Fruit fly (Drosophila melanogaster) whole organism, wandering third instar larva: ENCODE data around the gene ihog.

Experiments
- Abd-B ChIP-seq: fragments of >200 bp; optimal IDR thresholded peaks from 2 replicates; lab custom pipeline; 2017; ENCODE audit warnings: missing biosample characterization, missing genetic modification characterization
- CG32264 ChIP-seq: fragments of 200-800 bp; sonication (Bioruptor generic); optimal IDR thresholded peaks from 2 replicates; lab custom pipeline; 2016; ENCODE audit warnings: missing biosample characterization, missing genetic modification characterization
- CG9705 ChIP-seq: fragments of 200-800 bp; sonication (Bioruptor generic); optimal IDR thresholded peaks from 2 replicates; lab custom pipeline; 2018; ENCODE audit warnings: missing biosample characterization, mild to moderate bottlenecking, missing genetic modification characterization
- CrebA ChIP-seq: fragments of 200-800 bp; sonication (Bioruptor generic); optimal IDR thresholded peaks from 2 replicates; lab custom pipeline; 2016; ENCODE audit warnings: missing biosample characterization, mild to moderate bottlenecking, missing genetic modification characterization, borderline replicate concordance
- Dfd ChIP-seq: fragments of >200 bp; optimal IDR thresholded peaks from 2 replicates; lab custom pipeline; 2017; ENCODE audit warnings: missing biosample characterization, missing genetic modification characterization
- Dif ChIP-seq: fragments of 200-275, 200-300 bp; sonication (Bioruptor generic); optimal IDR thresholded peaks from 2 replicates; lab custom pipeline; 2018; ENCODE audit warnings: missing biosample characterization, missing genetic modification characterization; ENCODE audit not compliant: partially characterized antibody
- GATAd ChIP-seq: sonication (Bioruptor generic); optimal IDR thresholded peaks from 2 replicates; lab custom pipeline; 2016; ENCODE audit warnings: missing biosample characterization, missing genetic modification characterization
- HLH106 ChIP-seq: fragments of 200-800 bp; optimal IDR thresholded peaks from 3 replicates; lab custom pipeline; 2019; ENCODE audit warnings: missing biosample characterization, mild to moderate bottlenecking, missing genetic modification characterization, moderate library complexity
- Hnf4 ChIP-seq: fragments of 200-800 bp; sonication (Bioruptor generic); optimal IDR thresholded peaks from 2 replicates; lab custom pipeline; 2016; ENCODE audit warnings: missing biosample characterization, mild to moderate bottlenecking, missing genetic modification characterization
- Hr78 ChIP-seq: fragments of >200 bp; optimal IDR thresholded peaks from 2 replicates; lab custom pipeline; 2017; ENCODE audit warnings: missing biosample characterization, missing genetic modification characterization
- Hr83 ChIP-seq: fragments of 200-300 bp; sonication (Bioruptor generic); optimal IDR thresholded peaks from 2 replicates; lab custom pipeline; 2016; ENCODE audit warnings: missing biosample characterization, mild to moderate bottlenecking, missing genetic modification characterization, moderate library complexity; ENCODE audit not compliant: poor library complexity, severe bottlenecking
- Jra ChIP-seq: sonication (Bioruptor generic); optimal IDR thresholded peaks from 2 replicates; lab custom pipeline; 2016; ENCODE audit warnings: missing biosample characterization, missing genetic modification characterization
- Mio ChIP-seq: sonication (Bioruptor generic); optimal IDR thresholded peaks from 2 replicates; lab custom pipeline; 2016; ENCODE audit warnings: missing biosample characterization, missing genetic modification characterization
- Myc ChIP-seq: fragments of >200 bp; optimal IDR thresholded peaks from 2 replicates; lab custom pipeline; 2017
- N ChIP-seq: fragments of >200 bp; optimal IDR thresholded peaks from 2 replicates; lab custom pipeline; 2018; ENCODE audit warnings: missing biosample characterization, missing external identifiers, missing genetic modification characterization
- OdsH ChIP-seq: fragments of 200-800 bp; sonication (Bioruptor generic); optimal IDR thresholded peaks from 2 replicates; lab custom pipeline; 2016; ENCODE audit warnings: missing biosample characterization, mild to moderate bottlenecking, missing genetic modification characterization
- Rel ChIP-seq, 2 experiments: fragments of 200-800 bp; sonication (Bioruptor generic) in 1 of 2; optimal IDR thresholded peaks; 2 replicates in 1 of 2; 3 replicates in 1 of 2; lab custom pipeline; 2016 to 2019; ENCODE audit warnings: mild to moderate bottlenecking in 2 of 2, missing biosample characterization in 2 of 2, missing genetic modification characterization in 2 of 2, moderate library complexity in 1 of 2
- Sp1 ChIP-seq: fragments of 200-800 bp; sonication (Bioruptor generic); optimal IDR thresholded peaks from 3 replicates; lab custom pipeline; 2019; ENCODE audit warnings: missing biosample characterization, mild to moderate bottlenecking, missing genetic modification characterization, moderate library complexity
- Vsx2 ChIP-seq: fragments of 200-300, 225-300 bp; sonication (Bioruptor generic); optimal IDR thresholded peaks from 2 replicates; lab custom pipeline; 2018; ENCODE audit warnings: missing biosample characterization, missing genetic modification characterization; ENCODE audit not compliant: partially characterized antibody
- br ChIP-seq: fragments of 200-800 bp; sonication (Bioruptor generic); optimal IDR thresholded peaks from 2 replicates; lab custom pipeline; 2016; ENCODE audit warnings: missing biosample characterization, missing genetic modification characterization
- brk ChIP-seq: fragments of 200-800 bp; sonication (Bioruptor generic); optimal IDR thresholded peaks from 2 replicates; lab custom pipeline; 2016; ENCODE audit warnings: missing biosample characterization, mild to moderate bottlenecking, missing genetic modification characterization
- dl ChIP-seq, 2 experiments: fragments of 175-275, 200-275 bp in 1 of 2; fragments of 200-275 bp in 1 of 2; sonication (Bioruptor generic); optimal IDR thresholded peaks; lab custom pipeline; 2018; ENCODE audit warnings: mild to moderate bottlenecking in 2 of 2, missing biosample characterization in 2 of 2, missing genetic modification characterization in 2 of 2, moderate library complexity in 2 of 2; ENCODE audit not compliant: partially characterized antibody in 2 of 2, insufficient read depth in 1 of 2
- dmrt93B ChIP-seq: fragments of 200-800 bp; sonication (Bioruptor generic); optimal IDR thresholded peaks from 2 replicates; lab custom pipeline; 2018; ENCODE audit warnings: missing biosample characterization, mild to moderate bottlenecking, missing genetic modification characterization
- dsf ChIP-seq: sonication (Bioruptor generic); optimal IDR thresholded peaks from 2 replicates; lab custom pipeline; 2016; ENCODE audit warnings: missing biosample characterization, missing genetic modification characterization, borderline replicate concordance
- ey ChIP-seq: fragments of 200-800 bp; sonication (Bioruptor generic); optimal IDR thresholded peaks from 2 replicates; lab custom pipeline; 2016; ENCODE audit warnings: missing biosample characterization, missing genetic modification characterization
- foxo ChIP-seq, 2 experiments: fragments of 200-800 bp; sonication (Bioruptor generic); optimal IDR thresholded peaks; 2 replicates in 1 of 2; 3 replicates in 1 of 2; lab custom pipeline; 2016 to 2017; ENCODE audit warnings: missing biosample characterization in 2 of 2, missing genetic modification characterization in 2 of 2
- fru ChIP-seq: fragments of 200-800 bp; sonication (Bioruptor generic); optimal IDR thresholded peaks from 3 replicates; lab custom pipeline; 2016; ENCODE audit warnings: missing biosample characterization, mild to moderate bottlenecking, missing genetic modification characterization
- h ChIP-seq: fragments of 200-800 bp; sonication (Bioruptor generic); optimal IDR thresholded peaks from 3 replicates; lab custom pipeline; 2016; ENCODE audit warnings: missing biosample characterization, mild to moderate bottlenecking, missing genetic modification characterization
- jim ChIP-seq: fragments of 175-275, 200-325 bp; sonication (Bioruptor generic); optimal IDR thresholded peaks from 2 replicates; lab custom pipeline; 2016; ENCODE audit warnings: missing biosample characterization, mild to moderate bottlenecking, missing genetic modification characterization
- lola ChIP-seq: fragments of >200 bp; optimal IDR thresholded peaks from 2 replicates; lab custom pipeline; 2017; ENCODE audit warnings: missing biosample characterization, missing genetic modification characterization
- pan ChIP-seq: fragments of >200 bp; optimal IDR thresholded peaks from 2 replicates; lab custom pipeline; 2017
- psq ChIP-seq: fragments of 200-800 bp; sonication (Bioruptor generic); optimal IDR thresholded peaks from 3 replicates; lab custom pipeline; 2017; ENCODE audit warnings: missing biosample characterization, mild to moderate bottlenecking, missing genetic modification characterization, moderate library complexity
- rgr ChIP-seq: fragments of 200-800 bp; sonication (Bioruptor generic); optimal IDR thresholded peaks from 3 replicates; lab custom pipeline; 2016; ENCODE audit warnings: missing biosample characterization, mild to moderate bottlenecking, missing genetic modification characterization
- sage ChIP-seq: fragments of 200-800 bp; sonication (Bioruptor generic); optimal IDR thresholded peaks from 2 replicates; lab custom pipeline; 2016; ENCODE audit warnings: missing biosample characterization, mild to moderate bottlenecking, missing genetic modification characterization
- sv ChIP-seq: fragments of 200-800 bp; sonication (Bioruptor generic); optimal IDR thresholded peaks from 3 replicates; lab custom pipeline; 2016; ENCODE audit warnings: missing biosample characterization, missing genetic modification characterization
- tai ChIP-seq: sonication (Bioruptor generic); optimal IDR thresholded peaks from 2 replicates; lab custom pipeline; 2016; ENCODE audit warnings: missing biosample characterization, missing genetic modification characterization
- usp ChIP-seq: fragments of >200 bp; optimal IDR thresholded peaks from 2 replicates; lab custom pipeline; 2017; ENCODE audit warnings: missing biosample characterization, missing genetic modification characterization
- woc ChIP-seq: sonication (Bioruptor generic); optimal IDR thresholded peaks from 2 replicates; lab custom pipeline; 2016; ENCODE audit warnings: missing biosample characterization, mild to moderate bottlenecking, missing genetic modification characterization

ihog gene

dm6 chr2L:6966309-6966708 is 17.7 kb upstream of the ihog start:
- peak; percentile 3 for TF ChIP-seq HLH106 (tag; lab: Kevin White, UChicago)
- TF ChIP-seq psq (GFP tag; lab: Kevin White, UChicago), result peak; percentile 11
- TF ChIP-seq dsf, result no peak
- peak; percentile 17 for TF ChIP-seq Sp1 (GFP tag; lab: Kevin White, UChicago)
- no peak for TF ChIP-seq Vsx2 (GFP tag; lab: Kevin White, UChicago)
- no peak for TF ChIP-seq Hnf4 (GFP tag; lab: Kevin White, UChicago)
- no peak for TF ChIP-seq sv
- TF ChIP-seq Rel (GFP tag; optimal IDR thresholded peaks at IDR 0.05; lab: Kevin White, UChicago), result no peak
- TF ChIP-seq Rel (tag; optimal IDR thresholded peaks at IDR 0.05; lab: Kevin White, UChicago), result peak; percentile 37
- peak; percentile 31 for TF ChIP-seq N (GFP tag; lab: Kevin White, UChicago)
- TF ChIP-seq, all 38 proteins: peak for 5

DNA sequence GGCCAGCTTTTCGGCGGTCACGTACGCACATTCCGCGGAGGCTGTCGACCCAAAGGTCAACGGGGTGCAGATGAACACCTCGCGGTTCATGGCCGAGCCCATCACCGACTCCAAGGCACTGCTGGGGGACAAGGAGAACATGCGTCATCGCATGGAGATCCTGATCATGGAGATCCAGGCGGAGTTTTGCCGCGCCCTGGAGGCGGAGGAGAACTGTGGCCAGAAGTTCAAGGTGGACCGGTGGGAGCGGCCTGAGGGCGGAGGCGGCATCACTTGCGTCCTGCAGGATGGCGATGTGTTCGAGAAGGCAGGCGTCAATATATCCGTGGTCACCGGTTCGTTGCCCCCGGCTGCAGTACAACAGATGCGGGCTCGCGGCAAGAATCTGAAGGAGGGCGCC is 16.0 kb upstream of the ihog start:
- no peak for TF ChIP-seq Abd-B (GFP tag; lab: Kevin White, UChicago)
- no peak for TF ChIP-seq Mio (GFP tag; lab: Kevin White, UChicago)
- TF ChIP-seq brk, result no peak
- TF ChIP-seq, all 38 proteins: peak for 0

DNA sequence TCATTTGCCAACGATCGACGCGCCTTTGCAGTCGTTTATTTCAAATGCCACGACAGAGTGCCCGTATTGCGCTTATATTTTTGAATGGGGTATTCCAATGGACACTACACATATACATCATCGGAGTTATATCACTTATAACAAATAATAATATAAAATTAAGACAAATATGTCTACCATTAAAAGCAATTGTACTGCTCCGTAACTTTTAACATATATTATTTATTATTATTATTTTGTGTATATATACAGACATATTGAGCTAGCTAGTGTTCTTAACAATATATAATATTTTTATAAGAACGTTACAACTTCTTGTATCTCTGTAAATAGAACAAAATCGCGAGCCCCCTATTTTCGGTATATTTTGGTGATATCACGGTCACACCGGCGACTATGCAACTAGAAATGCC is 15.4 kb upstream of the ihog start, which contains the start of the genes sip2 and Coprox:
Gene sip2 (minus strand): TSS at position 53 of the 413 bp plus-strand sequence.
Gene Coprox (plus strand): TSS at position 400 of the 413 bp plus-strand sequence.
- TF ChIP-seq CrebA (GFP tag; lab: Kevin White, UChicago), result no peak
- TF ChIP-seq dmrt93B (GFP tag; lab: Kevin White, UChicago), result no peak
- no peak for TF ChIP-seq sage (GFP tag; lab: Kevin White, UChicago)
- TF ChIP-seq sv, result no peak
- no peak for TF ChIP-seq Vsx2 (GFP tag; lab: Kevin White, UChicago)
- TF ChIP-seq N (GFP tag; lab: Kevin White, UChicago), result no peak
- no peak for TF ChIP-seq fru
- TF ChIP-seq Hr83 (GFP tag; lab: Kevin White, UChicago), result no peak
- TF ChIP-seq Hr78, result no peak
- TF ChIP-seq Dfd (GFP tag; lab: Kevin White, UChicago), result no peak
- peak in 1 of 2 experiments; percentile 46 for TF ChIP-seq foxo (GFP tag; optimal IDR thresholded peaks at IDR 0.05; lab: Kevin White, UChicago)
- no peak for TF ChIP-seq ey
- TF ChIP-seq CG9705 (GFP tag; lab: Kevin White, UChicago), result peak; percentile 40
- peak; percentile 26 for TF ChIP-seq Myc
- no peak for TF ChIP-seq lola
- no peak for TF ChIP-seq usp (GFP tag; lab: Kevin White, UChicago)
- TF ChIP-seq OdsH (GFP tag; lab: Kevin White, UChicago), result peak; percentile 66
- no peak for TF ChIP-seq h (GFP tag; lab: Kevin White, UChicago)
- TF ChIP-seq Abd-B (GFP tag; lab: Kevin White, UChicago), result no peak
- no peak for TF ChIP-seq Dif (GFP tag; lab: Kevin White, UChicago)
- no peak for TF ChIP-seq Mio (GFP tag; lab: Kevin White, UChicago)
- no peak for TF ChIP-seq CG32264 (GFP tag; lab: Kevin White, UChicago)
- TF ChIP-seq Hnf4 (GFP tag; lab: Kevin White, UChicago), result no peak
- no peak for TF ChIP-seq dsf
- TF ChIP-seq Sp1 (GFP tag; lab: Kevin White, UChicago), result peak; percentile 75
- TF ChIP-seq tai (GFP tag; lab: Kevin White, UChicago), result no peak
- TF ChIP-seq GATAd, result no peak
- no peak for TF ChIP-seq Rel (GFP tag; optimal IDR thresholded peaks at IDR 0.05; lab: Kevin White, UChicago)
- peak; percentile 47 for TF ChIP-seq Rel (tag; optimal IDR thresholded peaks at IDR 0.05; lab: Kevin White, UChicago)
- TF ChIP-seq brk, result no peak
- peak; percentile 77 for TF ChIP-seq HLH106 (tag; lab: Kevin White, UChicago)
- TF ChIP-seq jim (GFP tag; lab: Kevin White, UChicago), result no peak
- TF ChIP-seq woc (GFP tag; lab: Kevin White, UChicago), result no peak
- TF ChIP-seq rgr, result peak; percentile 57
- no peak for TF ChIP-seq pan (lab: Kevin White, UChicago)
- TF ChIP-seq Jra (GFP tag; lab: Kevin White, UChicago), result no peak
- TF ChIP-seq dl (GFP tag; optimal IDR thresholded peaks at IDR 0.05; lab: Kevin White, UChicago; ENCODE audit: insufficient read depth in 1 of 2, partially characterized antibody in 2 of 2), result no peak
- no peak for TF ChIP-seq br
- peak; percentile 47 for TF ChIP-seq psq (GFP tag; lab: Kevin White, UChicago)
